Worm (Caenorhabditis elegans): ENCODE results near the gene F18E9.8.

F18E9.8 gene

ce11 chrX:8566521-8567032 lies 14.8 kb downstream of the F18E9.8 start:
- TF ChIP-seq pha-4 (tag; optimal IDR thresholded peaks at IDR 0.05) (no peak), sptf-2 (GFP tag; optimal IDR thresholded peaks at IDR 0.05) (no peak)

DNA sequence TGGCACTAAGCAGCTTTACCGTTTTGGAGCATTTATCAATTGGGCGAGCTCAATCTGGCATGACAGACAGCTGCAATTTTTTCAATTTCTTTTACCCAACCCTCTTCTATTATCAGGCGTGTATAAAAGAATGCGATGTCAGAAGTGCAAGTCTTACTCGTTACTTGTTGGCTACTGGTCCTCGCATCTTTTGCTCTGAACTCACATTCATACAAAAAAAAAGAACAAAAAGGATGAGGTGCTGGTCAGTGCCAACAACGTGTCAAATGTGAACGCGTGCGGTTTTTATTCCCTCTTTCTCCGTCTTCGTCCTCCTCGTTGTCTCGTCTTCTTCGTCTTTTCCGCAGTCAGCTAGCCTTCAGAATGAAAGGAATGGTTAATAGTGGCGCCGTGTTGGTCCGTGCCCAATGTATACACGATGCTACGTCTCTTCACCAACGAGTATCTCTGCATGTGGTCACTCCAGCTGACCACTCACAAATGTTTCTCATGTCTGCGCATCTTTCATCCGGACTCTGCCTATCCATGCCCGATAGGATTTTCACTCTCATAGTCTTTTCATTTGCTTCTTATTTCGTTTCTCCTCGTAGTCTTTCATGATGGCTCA lies 15.4 kb downstream of the F18E9.8 start:
- no peak for TF ChIP-seq F22D6.2 (tag; optimal IDR thresholded peaks at IDR 0.05)
- TF ChIP-seq bed-1 (GFP tag; IDR thresholded peaks at IDR 0.05) = no peak
- 0 out of 2 replicates have a peak, but pooled peaks have one; percentile 42 for TF ChIP-seq nfyb-1 (GFP tag; IDR thresholded peaks at IDR 0.05)

DNA sequence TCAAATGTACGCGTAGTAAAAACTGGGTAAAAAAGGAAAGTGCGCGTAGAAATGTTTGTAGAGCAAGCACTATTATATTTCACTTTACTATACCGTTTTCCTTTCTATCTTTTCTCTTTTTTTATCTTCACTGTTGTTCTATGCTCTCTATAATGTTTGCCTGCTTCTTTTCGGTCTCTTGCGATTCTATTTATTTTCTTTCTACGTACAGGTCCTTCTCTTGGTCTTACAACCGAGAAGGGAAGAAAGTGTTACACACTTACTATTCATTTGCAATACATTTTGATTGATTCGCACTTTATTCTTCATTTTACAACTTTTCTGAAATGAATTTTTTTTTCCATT lies 16.9 kb downstream of the F18E9.8 start:
- TF ChIP-seq ceh-79 (tag; optimal IDR thresholded peaks at IDR 0.05) (no peak), ekl-4 (GFP tag; IDR thresholded peaks at IDR 0.05) (no peak), ztf-25 (GFP tag; IDR thresholded peaks at IDR 0.05) (no peak), ztf-22 (GFP tag; optimal IDR thresholded peaks at IDR 0.05) (no peak)

- TF ChIP-seq rec-8 (tag; optimal IDR thresholded peaks at IDR 0.05) = no peak
- peak; percentile 60 for TF ChIP-seq nhr-80 (tag; optimal IDR thresholded peaks at IDR 0.05)
These were observed 17.5 kb downstream of the F18E9.8 start for ce11 chrX:8563663-8564450.

DNA sequence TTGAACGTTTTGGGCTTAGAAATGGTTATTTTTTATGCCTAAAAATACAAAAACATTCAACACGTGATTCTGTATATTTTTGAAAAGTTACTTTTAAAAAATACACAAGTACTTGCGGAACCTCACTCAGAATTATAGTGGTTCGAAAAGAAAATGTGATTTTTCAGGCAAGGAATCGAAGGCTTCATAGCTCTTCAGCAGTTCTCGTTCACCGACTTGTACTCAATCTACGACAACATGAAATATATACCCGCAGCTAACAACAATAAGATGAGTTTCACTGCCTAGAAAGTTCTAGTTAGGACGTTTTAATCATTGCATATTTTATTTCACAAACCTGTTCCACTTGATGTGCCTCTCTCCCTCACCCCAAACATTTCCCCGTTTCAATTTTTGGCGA lies 18.8 kb downstream of the F18E9.8 start:
- TF ChIP-seq T26A5.8 (tag; optimal IDR thresholded peaks at IDR 0.05) (no peak), pbrm-1 (GFP tag; IDR thresholded peaks at IDR 0.05) (no peak), madf-6 (GFP tag; IDR thresholded peaks at IDR 0.05) (no peak), ceh-100 (GFP tag; IDR thresholded peaks at IDR 0.05) (no peak), rpc-1 (optimal IDR thresholded peaks at IDR 0.05) (no peak), rpc-1 (tag; optimal IDR thresholded peaks at IDR 0.05) (no peak)

- TF ChIP-seq attf-3 (GFP tag; conservative IDR thresholded peaks at IDR 0.05) (peak; percentile 78), F22D6.2 (tag; optimal IDR thresholded peaks at IDR 0.05) (no peak), F49E8.2 (tag; optimal IDR thresholded peaks at IDR 0.05; ENCODE audit: insufficient read depth) (no peak), ceh-79 (tag; optimal IDR thresholded peaks at IDR 0.05) (no peak), B0035.1 (tag; optimal IDR thresholded peaks at IDR 0.05) (no peak), F10E7.11 (tag; optimal IDR thresholded peaks at IDR 0.05) (no peak), F57A8.1 (GFP tag; optimal IDR thresholded peaks at IDR 0.05) (no peak), ceh-40 (GFP tag; IDR thresholded peaks at IDR 0.05) (no peak), Y53G8AR.9 (GFP tag; conservative IDR thresholded peaks at IDR 0.05) (no peak), B0336.3 (GFP tag; IDR thresholded peaks at IDR 0.05) (no peak), nhr-120 (GFP tag; IDR thresholded peaks at IDR 0.05) (no peak), ets-4 (GFP tag; optimal IDR thresholded peaks at IDR 0.05) (no peak), zfh-2 (GFP tag; conservative IDR thresholded peaks at IDR 0.05) (peak; percentile 44; the same call in 1 of the 2 replicates), lin-35 (GFP tag; optimal IDR thresholded peaks at IDR 0.05) (no peak), nhr-27 (tag; optimal IDR thresholded peaks at IDR 0.05) (no peak), aptf-2 (GFP tag; conservative IDR thresholded peaks at IDR 0.05) (no peak), ceh-100 (GFP tag; IDR thresholded peaks at IDR 0.05) (no peak), F57C9.4 (tag; optimal IDR thresholded peaks at IDR 0.05) (no peak), K11D2.4 (GFP tag; IDR thresholded peaks at IDR 0.05) (no peak), ZK185.1 (tag; optimal IDR thresholded peaks at IDR 0.05; ENCODE audit: poor library complexity, severe bottlenecking) (peak; percentile 16), zim-3 (tag; optimal IDR thresholded peaks at IDR 0.05) (no peak), gei-17 (GFP tag; optimal IDR thresholded peaks at IDR 0.05) (no peak), T07F8.4 (tag; optimal IDR thresholded peaks at IDR 0.05) (no peak), athp-1 (tag; optimal IDR thresholded peaks at IDR 0.05) (no peak), nfyb-1 (GFP tag; IDR thresholded peaks at IDR 0.05) (no peak)
These were observed 24.6 kb downstream of the F18E9.8 start, which contains the start of gene utx-1 for ce11 chrX:8556614-8557196. Gene utx-1 (plus strand): TSS chrX:8557146.

Measured in whole organism, young adult.